Fruit fly (Drosophila melanogaster) whole organism, adult: Measurements from ENCODE around the gene CG9759.

Experiments
- CG14711 ChIP-seq: fragments of 200-800 bp; sonication (Bioruptor generic); optimal IDR thresholded peaks from 2 replicates; lab custom pipeline; 2018; ENCODE audit warnings: missing biosample characterization, mild to moderate bottlenecking, missing genetic modification characterization, moderate library complexity
- Mnt ChIP-seq: fragments of 200-800 bp; sonication (Bioruptor generic); optimal IDR thresholded peaks from 2 replicates; lab custom pipeline; 2016; ENCODE audit warnings: missing biosample characterization, mild to moderate bottlenecking, missing genetic modification characterization

dm6 chr3R:13647734-13648541 is 38.9 kb upstream of the CG9759 start:
- no peak for TF ChIP-seq Mnt
- TF ChIP-seq CG14711 = no peak
